In genomic region chr3R:13646729-13647633, dm6 we compare ENCODE assay signal across 5 fruit fly cellular contexts.
TF ChIP-seq lines count a peak whose summit lies in the region.

rin (plus strand) TSS chr3R:13647004.

- TF ChIP-seq CTCF in whole organism, embryonic (GFP tag; optimal IDR thresholded peaks at IDR 0.05; lab: Kevin White, UChicago), result no peak

TF ChIP-seq in whole organism, adult, 20 proteins besides CTCF, POLR2A, EP300 and RAD21:
- TF ChIP-seq CG1620 (GFP tag; optimal IDR thresholded peaks at IDR 0.05; lab: Kevin White, UChicago) (no peak), CG12768 (GFP tag; optimal IDR thresholded peaks at IDR 0.05; lab: Kevin White, UChicago) (peak; percentile 28), kay (GFP tag; lab: Kevin White, UChicago; ENCODE audit: borderline replicate concordance) (peak; percentile 30), Hr96 (GFP tag; optimal IDR thresholded peaks at IDR 0.05; lab: Kevin White, UChicago) (no peak), Crg-1 (GFP tag; optimal IDR thresholded peaks at IDR 0.05; lab: Kevin White, UChicago) (no peak), tj (GFP tag; optimal IDR thresholded peaks at IDR 0.05; lab: Kevin White, UChicago) (peak; percentile 94), pad (GFP tag; optimal IDR thresholded peaks at IDR 0.05; lab: Kevin White, UChicago) (peak; percentile 4), bab1 (GFP tag; optimal IDR thresholded peaks at IDR 0.05; lab: Kevin White, UChicago) (peak; percentile 27), cic (GFP tag; optimal IDR thresholded peaks at IDR 0.05; lab: Kevin White, UChicago) (peak; percentile 32), Mnt (GFP tag; optimal IDR thresholded peaks at IDR 0.05; lab: Kevin White, UChicago) (no peak), CG11617 (GFP tag; optimal IDR thresholded peaks at IDR 0.05; lab: Kevin White, UChicago) (no peak)

TF ChIP-seq in whole organism, embryonic, 481 proteins besides CTCF, POLR2A, EP300 and RAD21 (continues in another document):
- TF ChIP-seq sens (GFP tag; lab: Kevin White, UChicago), result peak; percentile 62
- TF ChIP-seq CG8281 (tag; optimal IDR thresholded peaks at IDR 0.05; lab: Kevin White, UChicago), result no peak
- TF ChIP-seq CG8944 (GFP tag; optimal IDR thresholded peaks at IDR 0.05; lab: Kevin White, UChicago), result no peak
- TF ChIP-seq rib (GFP tag; IDR thresholded peaks at IDR 0.05; lab: Robert Waterston, UW), result peak; percentile 39; the same call in 1 of the 2 replicates
- TF ChIP-seq ara (GFP tag; IDR thresholded peaks at IDR 0.05; lab: Robert Waterston, UW), result no peak
- TF ChIP-seq CG1792 (GFP tag; optimal IDR thresholded peaks at IDR 0.05; lab: Kevin White, UChicago), result no peak
- TF ChIP-seq Rfx (GFP tag; IDR thresholded peaks at IDR 0.05; lab: Robert Waterston, UW), result peak; percentile 30; the same call in 1 of the 2 replicates
- TF ChIP-seq Doc3 (GFP tag; IDR thresholded peaks at IDR 0.05; lab: Robert Waterston, UW; ENCODE audit: partially characterized antibody), result 0 out of 3 replicates have a peak, but pooled peaks have one; percentile 9
- no peak for TF ChIP-seq Jarid2 (GFP tag; optimal IDR thresholded peaks at IDR 0.05; lab: Kevin White, UChicago)
- peak; percentile 9; the same call in 1 of the 2 replicates for TF ChIP-seq ssp (GFP tag; IDR thresholded peaks at IDR 0.05; lab: Robert Waterston, UW)
- peak; percentile 27; the same call in 1 of the 2 replicates for TF ChIP-seq slbo (GFP tag; IDR thresholded peaks at IDR 0.05; lab: Robert Waterston, UW)
- TF ChIP-seq CG9932 (GFP tag; IDR thresholded peaks at IDR 0.05; lab: Robert Waterston, UW), result peak; percentile 71
- TF ChIP-seq psq (GFP tag; optimal IDR thresholded peaks at IDR 0.05; lab: Kevin White, UChicago), result no peak
- peak; percentile 71 for TF ChIP-seq row (GFP tag; IDR thresholded peaks at IDR 0.05; lab: Robert Waterston, UW)
- no peak for TF ChIP-seq slou (GFP tag; optimal IDR thresholded peaks at IDR 0.05; lab: Kevin White, UChicago)
- peak; percentile 84 for TF ChIP-seq CG6689 (GFP tag; IDR thresholded peaks at IDR 0.05; lab: Robert Waterston, UW)
- TF ChIP-seq CG15479 (GFP tag; optimal IDR thresholded peaks at IDR 0.05; lab: Kevin White, UChicago), result peak; percentile 42
- 0 out of 4 replicates have a peak, but pooled peaks have one; percentile 72 for TF ChIP-seq chinmo (GFP tag; IDR thresholded peaks at IDR 0.05; lab: Robert Waterston, UW; ENCODE audit: partially characterized antibody)
- peak in 1 of 2 experiments; percentile 13 for TF ChIP-seq insv (GFP tag; optimal IDR thresholded peaks at IDR 0.05; lab: Kevin White, UChicago)

TF ChIP-seq in whole organism, prepupa, 60 proteins besides CTCF, POLR2A, EP300 and RAD21 (continues in another document):
- TF ChIP-seq Hr4 (GFP tag; optimal IDR thresholded peaks at IDR 0.05; lab: Kevin White, UChicago) (no peak), Eip78C (GFP tag; lab: Kevin White, UChicago) (peak; percentile 41), vri (GFP tag; optimal IDR thresholded peaks at IDR 0.05; lab: Kevin White, UChicago) (no peak), CG10631 (GFP tag; optimal IDR thresholded peaks at IDR 0.05; lab: Kevin White, UChicago) (no peak), Hr39 (GFP tag; optimal IDR thresholded peaks at IDR 0.05; lab: Kevin White, UChicago) (peak; percentile 18), ss (GFP tag; optimal IDR thresholded peaks at IDR 0.05; lab: Kevin White, UChicago) (peak; percentile 79 to 83), cyc (GFP tag; optimal IDR thresholded peaks at IDR 0.05; lab: Kevin White, UChicago) (peak; percentile 15), acj6 (GFP tag; optimal IDR thresholded peaks at IDR 0.05; lab: Kevin White, UChicago) (no peak), CG10669 (GFP tag; optimal IDR thresholded peaks at IDR 0.05; lab: Kevin White, UChicago) (peak; percentile 36), CG6808 (GFP tag; optimal IDR thresholded peaks at IDR 0.05; lab: Kevin White, UChicago) (peak; percentile 77), CG6163 (GFP tag; IDR thresholded peaks at IDR 0.05; lab: Robert Waterston, UW) (peak; percentile 6; the same call in 1 of the 3 replicates), achi (GFP tag; optimal IDR thresholded peaks at IDR 0.05; lab: Kevin White, UChicago) (no peak), CG8632 (GFP tag; optimal IDR thresholded peaks at IDR 0.05; lab: Kevin White, UChicago) (peak; percentile 14), Hr38 (GFP tag; optimal IDR thresholded peaks at IDR 0.05; lab: Kevin White, UChicago) (no peak), CG31627 (GFP tag; optimal IDR thresholded peaks at IDR 0.05; lab: Kevin White, UChicago) (peak; percentile 25), dac (GFP tag; optimal IDR thresholded peaks at IDR 0.05; lab: Kevin White, UChicago) (peak; percentile 21), dsx (GFP tag; optimal IDR thresholded peaks at IDR 0.05; lab: Kevin White, UChicago; ENCODE audit: poor library complexity, severe bottlenecking) (peak; percentile 77), spab (GFP tag; optimal IDR thresholded peaks at IDR 0.05; lab: Kevin White, UChicago) (peak; percentile 57), svp (GFP tag; lab: Kevin White, UChicago) (no peak), CG4318 (GFP tag; optimal IDR thresholded peaks at IDR 0.05; lab: Kevin White, UChicago) (no peak), Sox102F (GFP tag; optimal IDR thresholded peaks at IDR 0.05; lab: Kevin White, UChicago) (no peak)

TF ChIP-seq in whole organism, pupa, 21 proteins besides CTCF, POLR2A, EP300 and RAD21:
- TF ChIP-seq CG15710 (tag; optimal IDR thresholded peaks at IDR 0.05; lab: Kevin White, UChicago) (peak; percentile 35), CG8159 (tag; optimal IDR thresholded peaks at IDR 0.05; lab: Kevin White, UChicago) (peak; percentile 58), CG34367 (tag; optimal IDR thresholded peaks at IDR 0.05; lab: Kevin White, UChicago) (peak; percentile 59), Pif1A (GFP tag; optimal IDR thresholded peaks at IDR 0.05; lab: Kevin White, UChicago) (peak; percentile 26), rn (GFP tag; IDR thresholded peaks at IDR 0.05; lab: Robert Waterston, UW) (no peak), CG13204 (GFP tag; optimal IDR thresholded peaks at IDR 0.05; lab: Kevin White, UChicago) (peak; percentile 20), CG12605 (GFP tag; IDR thresholded peaks at IDR 0.05; lab: Robert Waterston, UW) (peak; percentile 41; the same call in 1 of the 2 replicates), CG14655 (GFP tag; optimal IDR thresholded peaks at IDR 0.05; lab: Kevin White, UChicago) (no peak), CG8301 (tag; optimal IDR thresholded peaks at IDR 0.05; lab: Kevin White, UChicago) (peak; percentile 41), gl (tag; optimal IDR thresholded peaks at IDR 0.05; lab: Kevin White, UChicago) (peak; percentile 78), CG4496 (GFP tag; IDR thresholded peaks at IDR 0.05; lab: Robert Waterston, UW) (0 out of 3 replicates have a peak, but pooled peaks have one; percentile 15), CG32121 (GFP tag; IDR thresholded peaks at IDR 0.05; lab: Robert Waterston, UW) (peak; percentile 39; the same call in 1 of the 2 replicates), EcR (GFP tag; optimal IDR thresholded peaks at IDR 0.05; lab: Kevin White, UChicago) (peak; percentile 61), D1 (tag; optimal IDR thresholded peaks at IDR 0.05; lab: Kevin White, UChicago) (no peak)

TF ChIP-seq in whole organism, wandering third instar larva, 38 proteins besides CTCF, POLR2A, EP300 and RAD21:
- TF ChIP-seq GATAd (GFP tag; optimal IDR thresholded peaks at IDR 0.05; lab: Kevin White, UChicago), result no peak
- TF ChIP-seq foxo (GFP tag; optimal IDR thresholded peaks at IDR 0.05; lab: Kevin White, UChicago), result peak in 1 of 2 experiments; percentile 13
- TF ChIP-seq HLH106 (tag; optimal IDR thresholded peaks at IDR 0.05; lab: Kevin White, UChicago), result peak; percentile 2
- peak; percentile 42 for TF ChIP-seq Dfd (GFP tag; optimal IDR thresholded peaks at IDR 0.05; lab: Kevin White, UChicago)
- peak; percentile 27 for TF ChIP-seq tai (GFP tag; optimal IDR thresholded peaks at IDR 0.05; lab: Kevin White, UChicago)
- TF ChIP-seq woc (GFP tag; optimal IDR thresholded peaks at IDR 0.05; lab: Kevin White, UChicago), result peak; percentile 28
- TF ChIP-seq N (GFP tag; optimal IDR thresholded peaks at IDR 0.05; lab: Kevin White, UChicago), result no peak
- no peak for TF ChIP-seq CrebA (GFP tag; optimal IDR thresholded peaks at IDR 0.05; lab: Kevin White, UChicago; ENCODE audit: borderline replicate concordance)
- TF ChIP-seq Vsx2 (GFP tag; optimal IDR thresholded peaks at IDR 0.05; lab: Kevin White, UChicago; ENCODE audit: partially characterized antibody), result no peak
- TF ChIP-seq rgr (GFP tag; optimal IDR thresholded peaks at IDR 0.05; lab: Kevin White, UChicago), result peak; percentile 34
- peak; percentile 8 for TF ChIP-seq Sp1 (GFP tag; optimal IDR thresholded peaks at IDR 0.05; lab: Kevin White, UChicago)
- no peak for TF ChIP-seq jim (GFP tag; optimal IDR thresholded peaks at IDR 0.05; lab: Kevin White, UChicago)
- no peak for TF ChIP-seq dl (GFP tag; optimal IDR thresholded peaks at IDR 0.05; lab: Kevin White, UChicago; ENCODE audit: insufficient read depth in 1 of 2, partially characterized antibody in 2 of 2)
- TF ChIP-seq Rel (GFP tag; optimal IDR thresholded peaks at IDR 0.05; lab: Kevin White, UChicago), result no peak
- TF ChIP-seq Rel (tag; optimal IDR thresholded peaks at IDR 0.05; lab: Kevin White, UChicago), result peak; percentile 28
- peak; percentile 37 for TF ChIP-seq psq (GFP tag; optimal IDR thresholded peaks at IDR 0.05; lab: Kevin White, UChicago)
- TF ChIP-seq sage (GFP tag; optimal IDR thresholded peaks at IDR 0.05; lab: Kevin White, UChicago), result no peak
- peak; percentile 25 for TF ChIP-seq Hnf4 (GFP tag; optimal IDR thresholded peaks at IDR 0.05; lab: Kevin White, UChicago)
